Fruit fly (Drosophila melanogaster) whole organism: ENCODE measurements around the gene Bet3.

ENCODE experiments used
- CG8478 ChIP-seq: fragments of >200 bp; optimal IDR thresholded peaks from 2 replicates; lab custom pipeline; 2018; ENCODE audit warnings: inconsistent platforms
- Dll ChIP-seq: fragments of >200 bp; optimal IDR thresholded peaks from 2 replicates; lab custom pipeline; 2017
- EcR ChIP-seq, 2 experiments: fragments of >200 bp; optimal IDR thresholded peaks; 2 replicates each; lab custom pipeline; 2017; ENCODE audit warnings: missing biosample characterization in 2 of 2, missing genetic modification characterization in 2 of 2, missing genetic modification reagents in 2 of 2
- pan ChIP-seq: fragments of >200 bp; optimal IDR thresholded peaks from 2 replicates; lab custom pipeline; 2017
- psq ChIP-seq: fragments of >200 bp; optimal IDR thresholded peaks from 2 replicates; lab custom pipeline; 2017
- usp ChIP-seq: fragments of >200 bp; optimal IDR thresholded peaks from 2 replicates; lab custom pipeline; 2017; ENCODE audit warnings: missing biosample characterization, missing genetic modification characterization, mixed read lengths

dm6 chr3L:9399013-9399750 lies 42.9 kb downstream of the Bet3 start, which contains the start of gene CG4080:
- TF ChIP-seq Dll (no peak), EcR (GFP tag; optimal IDR thresholded peaks at IDR 0.05; lab: Kevin White, UChicago) (no peak), pan (lab: Kevin White, UChicago) (no peak), usp (GFP tag; lab: Kevin White, UChicago) (no peak), psq (no peak), CG8478 (lab: Kevin White, UChicago) (no peak)
